Worm (Caenorhabditis elegans) whole organism, late embryonic: ENCODE measurements around the gene glb-16.

Experiments used
- ahr-1 ChIP-seq: sonication (generic microtip); optimal IDR thresholded peaks from 2 replicates; lab custom pipeline; 2016; ENCODE audit warnings: missing genetic modification characterization, missing compliant biosample characterization
- dmd-4 ChIP-seq: sonication (generic microtip); optimal IDR thresholded peaks from 2 replicates; lab custom pipeline; 2016; ENCODE audit warnings: borderline replicate concordance, missing genetic modification characterization, missing compliant biosample characterization
- nfya-1 ChIP-seq: sonication (generic microtip); optimal IDR thresholded peaks from 2 replicates; lab custom pipeline; 2017; ENCODE audit warnings: missing genetic modification characterization, mild to moderate bottlenecking, missing compliant biosample characterization, antibody characterized with exemption, moderate library complexity
- pha-4 ChIP-seq: fragments of 150-350 bp; optimal IDR thresholded peaks from 2 replicates; lab custom pipeline; 2018; ENCODE audit warnings: missing biosample characterization, missing genetic modification reagents, missing genetic modification characterization

DNA sequence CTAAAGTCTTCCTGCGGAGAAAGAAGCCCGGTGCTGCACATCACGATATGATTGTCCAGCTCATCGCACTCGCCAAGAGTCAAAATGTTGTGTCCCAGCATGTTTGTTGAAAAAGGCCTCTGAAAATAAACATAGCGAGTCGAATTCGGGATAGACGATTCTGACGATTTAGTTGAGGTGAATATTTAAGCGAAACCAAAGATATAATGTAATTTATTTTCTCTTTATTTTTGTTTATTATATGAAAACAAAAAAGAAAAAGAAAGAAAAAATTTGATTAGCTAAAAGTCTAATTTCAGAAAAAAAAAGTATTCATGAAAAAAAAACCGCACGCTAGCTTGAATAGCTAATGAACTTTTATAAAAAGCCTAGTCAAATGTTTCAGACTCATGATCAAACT is 7.3 kb downstream of the glb-16 start, which contains the start of gene ceh-14:
- no peak for TF ChIP-seq ahr-1 (tag; lab: Kevin White, UChicago)
- TF ChIP-seq nfya-1 (tag; lab: Kevin White, UChicago), result no peak
- TF ChIP-seq dmd-4, result no peak
- TF ChIP-seq pha-4, result no peak
